Fruit fly (Drosophila melanogaster) whole organism, embryonic: ENCODE data around the gene mRpL19.

Experiments
- Abd-B ChIP-seq: fragments of 200-800 bp; sonication (Bioruptor generic); optimal IDR thresholded peaks from 2 replicates; lab custom pipeline; 2018; ENCODE audit warnings: missing biosample characterization, mild to moderate bottlenecking, missing genetic modification characterization, moderate library complexity
- Asciz ChIP-seq: fragments of 200-800 bp; sonication (Bioruptor generic); optimal IDR thresholded peaks from 2 replicates; lab custom pipeline; 2017; ENCODE audit warnings: missing biosample characterization, mild to moderate bottlenecking, missing genetic modification characterization, missing genetic modification reagents
- Atf6 ChIP-seq: fragments of 200-800 bp; sonication (Bioruptor generic); IDR thresholded peaks from 2 replicates; pipeline ENCODE4 v1.3.6; 2022; ENCODE audit warnings: missing biosample characterization, missing genetic modification characterization
- Awh ChIP-seq: fragments of 200-800 bp; sonication (Bioruptor generic); IDR thresholded peaks from 2 replicates; pipeline ENCODE4, ENCODE4 v1.3.6; 2022; ENCODE audit warnings: missing biosample characterization, missing genetic modification characterization
- C15 ChIP-seq: fragments of 200-800 bp; sonication (Bioruptor generic); IDR thresholded peaks from 3 replicates; pipeline ENCODE4 v1.3.6; 2022; ENCODE audit warnings: missing biosample characterization, missing genetic modification characterization
- CG10366 ChIP-seq: fragments of 200-800 bp; sonication (Bioruptor generic); IDR thresholded peaks from 2 replicates; pipeline ENCODE4 v1.3.6; 2022; ENCODE audit warnings: missing biosample characterization, missing genetic modification characterization
- CG10462 ChIP-seq: fragments of 200-800 bp; sonication (Bioruptor generic); optimal IDR thresholded peaks from 2 replicates; lab custom pipeline; 2016; ENCODE audit warnings: missing biosample characterization, missing genetic modification characterization
- CG10654 ChIP-seq: fragments of 200-800 bp; sonication (Bioruptor generic); optimal IDR thresholded peaks from 2 replicates; lab custom pipeline; 2016; ENCODE audit warnings: missing biosample characterization, missing genetic modification characterization
- CG10979 ChIP-seq: fragments of 200-800 bp; sonication (Bioruptor generic); optimal IDR thresholded peaks from 2 replicates; lab custom pipeline; 2018; ENCODE audit warnings: missing biosample characterization, mild to moderate bottlenecking, missing genetic modification characterization, moderate library complexity
- CG12104 ChIP-seq: fragments of 200-800 bp; sonication (Bioruptor generic); optimal IDR thresholded peaks from 3 replicates; lab custom pipeline; 2016; ENCODE audit warnings: missing biosample characterization, missing genetic modification characterization
- CG1233 ChIP-seq: fragments of 200-800 bp; sonication (Bioruptor generic); optimal IDR thresholded peaks from 4 replicates; lab custom pipeline; 2018; ENCODE audit warnings: missing biosample characterization, mild to moderate bottlenecking, missing genetic modification characterization
- CG13894 ChIP-seq: fragments of 200-800 bp; sonication (Bioruptor generic); optimal IDR thresholded peaks from 3 replicates; lab custom pipeline; 2018; ENCODE audit warnings: missing biosample characterization, mild to moderate bottlenecking, missing genetic modification characterization, moderate library complexity
- CG14667 ChIP-seq: fragments of 200-800 bp; sonication (Bioruptor generic); IDR thresholded peaks from 2 replicates; pipeline ENCODE4 v1.3.6; 2022; ENCODE audit warnings: missing biosample characterization, missing genetic modification characterization
- CG15073 ChIP-seq: fragments of 200-800 bp; sonication (Bioruptor generic); optimal IDR thresholded peaks from 2 replicates; lab custom pipeline; 2016; ENCODE audit warnings: missing biosample characterization, missing genetic modification characterization
- CG1603 ChIP-seq: fragments of 200-800 bp; sonication (Bioruptor generic); optimal IDR thresholded peaks from 2 replicates; lab custom pipeline; 2019; ENCODE audit warnings: missing biosample characterization, mild to moderate bottlenecking, missing genetic modification characterization, moderate library complexity
- CG16813 ChIP-seq: fragments of 200-800 bp; sonication (Bioruptor generic); IDR thresholded peaks from 3 replicates; pipeline ENCODE4 v1.3.6; 2022; ENCODE audit warnings: missing biosample characterization, missing genetic modification characterization; ENCODE audit not compliant: partially characterized antibody
- CG16815 ChIP-seq: fragments of 200-800 bp; sonication (Bioruptor generic); optimal IDR thresholded peaks from 3 replicates; lab custom pipeline; 2017; ENCODE audit warnings: missing biosample characterization, mild to moderate bottlenecking, missing genetic modification characterization
- CG4820 ChIP-seq: fragments of 200-800 bp; sonication (Bioruptor generic); optimal IDR thresholded peaks from 3 replicates; lab custom pipeline; 2016; ENCODE audit warnings: missing biosample characterization, missing genetic modification characterization
- CG7271 ChIP-seq: fragments of 200-800 bp; sonication (Bioruptor generic); optimal IDR thresholded peaks from 2 replicates; lab custom pipeline; 2018; ENCODE audit warnings: missing biosample characterization, mild to moderate bottlenecking, missing genetic modification characterization, moderate library complexity
- CG7372 ChIP-seq: fragments of 200-800 bp; sonication (Bioruptor generic); IDR thresholded peaks from 2 replicates; pipeline ENCODE4 v1.3.6; 2022; ENCODE audit warnings: missing biosample characterization, missing genetic modification characterization
- CG8359 ChIP-seq: fragments of 200-800 bp; sonication (Bioruptor generic); optimal IDR thresholded peaks from 2 replicates; lab custom pipeline; 2017; ENCODE audit warnings: missing biosample characterization, mild to moderate bottlenecking, missing genetic modification characterization, borderline replicate concordance
- CG8765 ChIP-seq: fragments of 200-800 bp; sonication (Bioruptor generic); IDR thresholded peaks from 2 replicates; pipeline ENCODE4 v1.3.6; 2022; ENCODE audit warnings: missing biosample characterization, missing genetic modification characterization
- CG9437 ChIP-seq: fragments of 200-800 bp; sonication (Bioruptor generic); optimal IDR thresholded peaks from 2 replicates; lab custom pipeline; 2018; ENCODE audit warnings: missing biosample characterization, mild to moderate bottlenecking, missing genetic modification characterization
- CHES-1-like ChIP-seq: fragments of 200-800 bp; sonication (Bioruptor generic); optimal IDR thresholded peaks from 2 replicates; lab custom pipeline; 2016; ENCODE audit warnings: missing biosample characterization, missing genetic modification characterization
- Ets97D ChIP-seq: fragments of 200-800 bp; sonication (Bioruptor generic); optimal IDR thresholded peaks from 3 replicates; lab custom pipeline; 2016; ENCODE audit warnings: missing biosample characterization, missing genetic modification characterization
- Fer3 ChIP-seq: fragments of 200-800 bp; sonication (Bioruptor generic); optimal IDR thresholded peaks from 2 replicates; lab custom pipeline; 2018; ENCODE audit warnings: missing biosample characterization, mild to moderate bottlenecking, missing genetic modification characterization, moderate library complexity
- HLHmδ ChIP-seq: fragments of 200-800 bp; sonication (Bioruptor generic); optimal IDR thresholded peaks from 2 replicates; lab custom pipeline; 2018; ENCODE audit warnings: missing biosample characterization, mild to moderate bottlenecking, missing genetic modification characterization, moderate library complexity
- Meics ChIP-seq: fragments of 200-800 bp; sonication (Bioruptor generic); optimal IDR thresholded peaks from 2 replicates; lab custom pipeline; 2017; ENCODE audit warnings: missing biosample characterization, mild to moderate bottlenecking, missing genetic modification characterization
- Oaz ChIP-seq: fragments of 200-800 bp; sonication (Bioruptor generic); IDR thresholded peaks from 2 replicates; pipeline ENCODE4 v1.3.6; 2022; ENCODE audit warnings: missing biosample characterization, missing genetic modification characterization
- Pdp1 ChIP-seq, 2 experiments: fragments of 200-800 bp; sonication (Bioruptor generic); optimal IDR thresholded peaks; 3 replicates each; lab custom pipeline; 2016; ENCODE audit warnings: missing biosample characterization in 2 of 2, missing genetic modification characterization in 2 of 2, mild to moderate bottlenecking in 1 of 2, moderate library complexity in 1 of 2
- Ptx1 ChIP-seq: fragments of 200-800 bp; sonication (Bioruptor generic); IDR thresholded peaks from 2 replicates; pipeline ENCODE4 v1.3.6; 2022; ENCODE audit warnings: missing biosample characterization, missing genetic modification characterization
- Sry-δ ChIP-seq: fragments of 200-800 bp; sonication (Bioruptor generic); optimal IDR thresholded peaks from 2 replicates; lab custom pipeline; 2016; ENCODE audit warnings: missing biosample characterization, missing genetic modification characterization
- Tbp ChIP-seq: fragments of >200 bp; optimal IDR thresholded peaks from 2 replicates; lab custom pipeline; 2018; ENCODE audit warnings: missing biosample characterization, missing genetic modification characterization
- ab ChIP-seq: fragments of 200-800 bp; sonication (Bioruptor generic); optimal IDR thresholded peaks from 2 replicates; lab custom pipeline; 2016; ENCODE audit warnings: missing biosample characterization, missing genetic modification characterization
- bab2 ChIP-seq: fragments of 200-800 bp; sonication (Bioruptor generic); optimal IDR thresholded peaks from 2 replicates; lab custom pipeline; 2016; ENCODE audit warnings: missing biosample characterization, missing genetic modification characterization
- crc ChIP-seq: fragments of 200-800 bp; sonication (Bioruptor generic); optimal IDR thresholded peaks from 2 replicates; lab custom pipeline; 2016; ENCODE audit warnings: missing biosample characterization, missing genetic modification characterization
- croc ChIP-seq: fragments of 200-800 bp; sonication (Bioruptor generic); conservative IDR thresholded peaks from 3 replicates; pipeline ENCODE4 v1.3.6; 2022; ENCODE audit warnings: missing biosample characterization, missing genetic modification characterization
- dan ChIP-seq: fragments of 200-800 bp; sonication (Bioruptor generic); IDR thresholded peaks from 2 replicates; pipeline ENCODE4 v1.3.6; 2022; ENCODE audit warnings: missing biosample characterization, missing genetic modification characterization
- danr ChIP-seq: fragments of 200-800 bp; sonication (Bioruptor generic); IDR thresholded peaks from 2 replicates; pipeline ENCODE4 v1.3.6; 2022; ENCODE audit warnings: missing biosample characterization, missing genetic modification characterization
- ewg ChIP-seq: fragments of 200-800 bp; sonication (Bioruptor generic); optimal IDR thresholded peaks from 3 replicates; lab custom pipeline; 2017; ENCODE audit warnings: mild to moderate bottlenecking, missing biosample characterization, missing genetic modification reagents, missing genetic modification characterization
- gcm ChIP-seq: fragments of 200-800 bp; sonication (Bioruptor generic); optimal IDR thresholded peaks from 2 replicates; lab custom pipeline; 2019; ENCODE audit warnings: missing biosample characterization, mild to moderate bottlenecking, missing genetic modification characterization, moderate library complexity
- h ChIP-seq: fragments of >200 bp; optimal IDR thresholded peaks from 2 replicates; lab custom pipeline; 2017
- jumu ChIP-seq: fragments of 200-800 bp; sonication (Bioruptor generic); optimal IDR thresholded peaks from 3 replicates; lab custom pipeline; 2016; ENCODE audit warnings: missing biosample characterization, missing genetic modification characterization
- phol ChIP-seq: fragments of 200-800 bp; sonication (Bioruptor generic); optimal IDR thresholded peaks from 3 replicates; lab custom pipeline; 2018; ENCODE audit warnings: missing biosample characterization, mild to moderate bottlenecking, missing genetic modification characterization, moderate library complexity
- prd ChIP-seq, 3 experiments: fragments of >200 bp in 2 of 3; fragments of 200-800 bp in 1 of 3; sonication (Bioruptor generic) in 1 of 3; optimal IDR thresholded peaks in 2 of 3; IDR thresholded peaks in 1 of 3; 2 replicates in 2 of 3; 3 replicates in 1 of 3; pipeline versions ENCODE4 v1.3.6 to Lab custom; 2017 to 2022; ENCODE audit warnings: missing biosample characterization in 1 of 3, missing genetic modification characterization in 1 of 3
- pum ChIP-seq: fragments of 200-800 bp; sonication (Bioruptor generic); optimal IDR thresholded peaks from 2 replicates; lab custom pipeline; 2016; ENCODE audit warnings: missing biosample characterization, missing genetic modification characterization
- sr ChIP-seq: fragments of 200-800 bp; sonication (Bioruptor generic); IDR thresholded peaks from 3 replicates; pipeline ENCODE4 v1.3.6; 2022; ENCODE audit warnings: missing biosample characterization, missing genetic modification characterization
- ssp ChIP-seq: fragments of 200-800 bp; sonication (Bioruptor generic); IDR thresholded peaks from 2 replicates; pipeline ENCODE4 v1.3.6; 2022; ENCODE audit warnings: missing biosample characterization, missing genetic modification characterization
- unc-4 ChIP-seq: fragments of 200-800 bp; sonication (Bioruptor generic); IDR thresholded peaks from 2 replicates; pipeline ENCODE4 v1.3.6; 2022; ENCODE audit warnings: missing biosample characterization, missing genetic modification characterization; ENCODE audit not compliant: partially characterized antibody

mRpL19 gene

dm6 chr3R:8659907-8660660 lies 13.8 kb upstream of the mRpL19 start (continued):
- TF ChIP-seq pum = no peak
- TF ChIP-seq CG10366 (GFP tag; lab: Robert Waterston, UW) = no peak
- peak; percentile 30; the same call in 1 of the 2 replicates for TF ChIP-seq Atf6
- peak; percentile 27 for TF ChIP-seq HLHmδ
- 0 out of 2 replicates have a peak, but pooled peaks have one; percentile 18 for TF ChIP-seq CG8765 (GFP tag; lab: Robert Waterston, UW)
- peak; percentile 17 for TF ChIP-seq CG1233 (GFP tag; lab: Kevin White, UChicago)
- TF ChIP-seq Meics (GFP tag; lab: Kevin White, UChicago) = peak; percentile 67
- no peak for TF ChIP-seq sr (GFP tag; lab: Robert Waterston, UW)
- no peak for TF ChIP-seq Tbp
- TF ChIP-seq CG13894 (tag; lab: Kevin White, UChicago) = peak; percentile 80
- peak in 1 of 2 experiments; percentile 19 for TF ChIP-seq Pdp1 (GFP tag; optimal IDR thresholded peaks at IDR 0.05; lab: Kevin White, UChicago)
- no peak for TF ChIP-seq Oaz
- peak; percentile 94 for TF ChIP-seq CG1603
- TF ChIP-seq ewg (GFP tag; lab: Kevin White, UChicago) = peak; percentile 47
- peak; percentile 23 for TF ChIP-seq CG10654 (GFP tag; lab: Kevin White, UChicago)
- no peak for TF ChIP-seq crc (GFP tag; lab: Kevin White, UChicago)
- no peak for TF ChIP-seq Awh
- TF ChIP-seq gcm (GFP tag; lab: Kevin White, UChicago) = peak; percentile 21
- no peak for TF ChIP-seq Asciz (GFP tag; lab: Kevin White, UChicago)
- peak; percentile 66 for TF ChIP-seq CG7271 (tag; lab: Kevin White, UChicago)
- peak; percentile 97 for TF ChIP-seq Ets97D
- TF ChIP-seq CG4820 (GFP tag; lab: Kevin White, UChicago) = no peak
- TF ChIP-seq CG16815 (GFP tag; lab: Kevin White, UChicago) = no peak
- TF ChIP-seq ab (GFP tag; lab: Kevin White, UChicago) = no peak
- no peak for TF ChIP-seq CG10979
- no peak for TF ChIP-seq CG7372 (GFP tag; lab: Robert Waterston, UW)
- peak; percentile 93 for TF ChIP-seq Sry-δ (GFP tag; lab: Kevin White, UChicago)
- TF ChIP-seq CG12104 (GFP tag; lab: Kevin White, UChicago) = no peak
- TF ChIP-seq C15 (GFP tag; lab: Robert Waterston, UW) = no peak
- peak; percentile 70 for TF ChIP-seq phol (tag; lab: Kevin White, UChicago)
- no peak for TF ChIP-seq CG15073
- TF ChIP-seq Ptx1 = no peak
- peak; percentile 92 for TF ChIP-seq CG16813 (GFP tag; lab: Robert Waterston, UW)
- peak; percentile 31 for TF ChIP-seq Fer3 (tag; lab: Kevin White, UChicago)
- peak; percentile 89 for TF ChIP-seq CG9437
- TF ChIP-seq CG8359 (GFP tag; lab: Kevin White, UChicago) = no peak
- peak; percentile 81 for TF ChIP-seq jumu (GFP tag; lab: Kevin White, UChicago)
- no peak for TF ChIP-seq dan (GFP tag; lab: Robert Waterston, UW)
- TF ChIP-seq prd (optimal IDR thresholded peaks at IDR 0.05; lab: Kevin White, UChicago) = no peak
- TF ChIP-seq prd (GFP tag; IDR thresholded peaks at IDR 0.05; lab: Robert Waterston, UW) = peak; percentile 55; the same call in 2 of the 3 replicates
- no peak for TF ChIP-seq bab2 (GFP tag; lab: Kevin White, UChicago)
- TF ChIP-seq h (lab: Kevin White, UChicago) = no peak
- TF ChIP-seq ssp (GFP tag; lab: Robert Waterston, UW) = peak; percentile 55
- TF ChIP-seq croc (GFP tag; lab: Robert Waterston, UW) = no peak
- TF ChIP-seq Abd-B (GFP tag; lab: Kevin White, UChicago) = peak; percentile 17
- TF ChIP-seq CG14667 (GFP tag; lab: Robert Waterston, UW) = no peak
- no peak for TF ChIP-seq CG10462 (GFP tag; lab: Kevin White, UChicago)
- TF ChIP-seq CHES-1-like (GFP tag; lab: Kevin White, UChicago) = peak; percentile 73
- TF ChIP-seq unc-4 (GFP tag; lab: Robert Waterston, UW) = peak; percentile 89
- no peak for TF ChIP-seq danr (GFP tag; lab: Robert Waterston, UW)
